Worm (Caenorhabditis elegans): ENCODE results near the gene F25B5.3.
A peak's percentile ranks its signal among the peaks of the same experiment; 100 is the strongest.

Gene F25B5.3

ce11 chrIII:5940525-5940974 lies 8.1 kb upstream of the F25B5.3 start (continued):
- no peak for TF ChIP-seq elt-1 (tag; optimal IDR thresholded peaks at IDR 0.05)
- TF ChIP-seq nhr-12 (tag; optimal IDR thresholded peaks at IDR 0.05): no peak
- no peak for TF ChIP-seq unc-39 (tag; optimal IDR thresholded peaks at IDR 0.05)
- peak; percentile 56 for TF ChIP-seq sma-3 (GFP tag; optimal IDR thresholded peaks at IDR 0.05)
- TF ChIP-seq C34F6.9 (tag; optimal IDR thresholded peaks at IDR 0.05): peak; percentile 82
- no peak for TF ChIP-seq dmd-4 (tag; optimal IDR thresholded peaks at IDR 0.05)
- TF ChIP-seq nhr-237 (tag; optimal IDR thresholded peaks at IDR 0.05): no peak
- peak; percentile 78 for TF ChIP-seq lin-11 (tag; optimal IDR thresholded peaks at IDR 0.05)
- TF ChIP-seq nhr-6 (tag; optimal IDR thresholded peaks at IDR 0.05): no peak
- no peak for TF ChIP-seq elt-3 (tag; optimal IDR thresholded peaks at IDR 0.05)

- TF ChIP-seq sma-3 (GFP tag; optimal IDR thresholded peaks at IDR 0.05) (no peak), mdl-1 (tag; optimal IDR thresholded peaks at IDR 0.05) (no peak), nhr-23 (tag; optimal IDR thresholded peaks at IDR 0.05) (no peak), ZK546.5 (tag; optimal IDR thresholded peaks at IDR 0.05) (no peak), sem-4 (tag; optimal IDR thresholded peaks at IDR 0.05) (no peak), nhr-12 (tag; optimal IDR thresholded peaks at IDR 0.05) (no peak), unc-39 (tag; optimal IDR thresholded peaks at IDR 0.05) (no peak), ztf-11 (tag; optimal IDR thresholded peaks at IDR 0.05) (no peak), fos-1 (tag; optimal IDR thresholded peaks at IDR 0.05) (no peak), Y55F3AM.14 (GFP tag; optimal IDR thresholded peaks at IDR 0.05) (no peak)
Measured at ce11 chrIII:5942104-5942503, 6.6 kb upstream of the F25B5.3 start.

ce11 chrIII:5943368-5944180 lies 5.1 kb upstream of the F25B5.3 start:
- no peak for TF ChIP-seq peb-1 (tag; optimal IDR thresholded peaks at IDR 0.05)
- no peak for TF ChIP-seq dmd-4 (tag; optimal IDR thresholded peaks at IDR 0.05)
- no peak for TF ChIP-seq ceh-16 (tag; optimal IDR thresholded peaks at IDR 0.05)
- peak; percentile 11 for TF ChIP-seq unc-55 (GFP tag; optimal IDR thresholded peaks at IDR 0.05)
- TF ChIP-seq nhr-129 (tag; optimal IDR thresholded peaks at IDR 0.05): peak; percentile 61
- TF ChIP-seq mab-5 (tag; optimal IDR thresholded peaks at IDR 0.05): no peak
- TF ChIP-seq alr-1 (tag; optimal IDR thresholded peaks at IDR 0.05): no peak
- no peak for TF ChIP-seq mbf-1 (tag; optimal IDR thresholded peaks at IDR 0.05)
- no peak for TF ChIP-seq elt-3 (tag; optimal IDR thresholded peaks at IDR 0.05)
- TF ChIP-seq skn-1 (tag; optimal IDR thresholded peaks at IDR 0.05): peak; percentile 67
- TF ChIP-seq ceh-82 (tag; optimal IDR thresholded peaks at IDR 0.05): no peak
- no peak for TF ChIP-seq ztf-11 (tag; optimal IDR thresholded peaks at IDR 0.05)
- no peak for TF ChIP-seq mdl-1 (tag; optimal IDR thresholded peaks at IDR 0.05)
- TF ChIP-seq ZK546.5 (tag; optimal IDR thresholded peaks at IDR 0.05): no peak
- TF ChIP-seq blmp-1 (tag; optimal IDR thresholded peaks at IDR 0.05; ENCODE audit: insufficient read depth): peak; percentile 32
- peak; percentile 30 for TF ChIP-seq nhr-6 (tag; optimal IDR thresholded peaks at IDR 0.05)
- peak; percentile 61 for TF ChIP-seq crh-2 (tag; optimal IDR thresholded peaks at IDR 0.05)
- TF ChIP-seq sma-3 (GFP tag; optimal IDR thresholded peaks at IDR 0.05): peak; percentile 63
- TF ChIP-seq lsy-2 (tag; optimal IDR thresholded peaks at IDR 0.05): peak in 1 of 2 experiments; percentile 45
- TF ChIP-seq egl-27 (tag; optimal IDR thresholded peaks at IDR 0.05): no peak
- no peak for TF ChIP-seq ztf-1 (GFP tag; conservative IDR thresholded peaks at IDR 0.05)
- TF ChIP-seq sem-4 (tag; optimal IDR thresholded peaks at IDR 0.05): peak; percentile 50
- TF ChIP-seq zag-1 (tag; optimal IDR thresholded peaks at IDR 0.05): no peak
- peak; percentile 61 for TF ChIP-seq lin-13 (GFP tag; optimal IDR thresholded peaks at IDR 0.05)
- no peak for TF ChIP-seq nhr-11 (tag; optimal IDR thresholded peaks at IDR 0.05)
- no peak for TF ChIP-seq fos-1 (tag; optimal IDR thresholded peaks at IDR 0.05)
- TF ChIP-seq Y55F3AM.14 (GFP tag; optimal IDR thresholded peaks at IDR 0.05): peak; percentile 34
- no peak for TF ChIP-seq unc-62 (GFP tag; optimal IDR thresholded peaks at IDR 0.05)
- no peak for TF ChIP-seq nhr-10 (tag; optimal IDR thresholded peaks at IDR 0.05)
- no peak for TF ChIP-seq nhr-77 (tag; optimal IDR thresholded peaks at IDR 0.05)
- no peak for TF ChIP-seq lin-39 (tag; optimal IDR thresholded peaks at IDR 0.05)
- TF ChIP-seq nhr-12 (tag; optimal IDR thresholded peaks at IDR 0.05): peak; percentile 17
- TF ChIP-seq R02D3.7 (tag; optimal IDR thresholded peaks at IDR 0.05): no peak
- TF ChIP-seq nhr-25 (tag; optimal IDR thresholded peaks at IDR 0.05): peak; percentile 62
- TF ChIP-seq aly-2 (tag; optimal IDR thresholded peaks at IDR 0.05): peak; percentile 27
- TF ChIP-seq sma-9 (GFP tag; optimal IDR thresholded peaks at IDR 0.05): peak; percentile 9
- TF ChIP-seq sma-9 (tag; optimal IDR thresholded peaks at IDR 0.05): no peak
- peak; percentile 22 for TF ChIP-seq F13H6.1 (tag; optimal IDR thresholded peaks at IDR 0.05)
- peak; percentile 14 for TF ChIP-seq C34F6.9 (tag; optimal IDR thresholded peaks at IDR 0.05)
- no peak for TF ChIP-seq lin-11 (tag; optimal IDR thresholded peaks at IDR 0.05)
- TF ChIP-seq nhr-21 (tag; optimal IDR thresholded peaks at IDR 0.05): peak; percentile 92
- peak; percentile 87 for TF ChIP-seq ama-1 (optimal IDR thresholded peaks at IDR 0.05)
- TF ChIP-seq ztf-4 (tag; optimal IDR thresholded peaks at IDR 0.05): peak; percentile 16
- no peak for TF ChIP-seq nhr-23 (tag; optimal IDR thresholded peaks at IDR 0.05)
